Fruit fly (Drosophila melanogaster) whole organism, prepupa: ENCODE results near the gene Las.

ENCODE experiments used
- CG10631 ChIP-seq: fragments of 200-800 bp; sonication (Bioruptor generic); optimal IDR thresholded peaks from 2 replicates; lab custom pipeline; 2016; ENCODE audit warnings: missing biosample characterization, missing genetic modification characterization
- CG6792 ChIP-seq: fragments of 200-800 bp; sonication (Bioruptor generic); optimal IDR thresholded peaks from 3 replicates; lab custom pipeline; 2016; ENCODE audit warnings: missing biosample characterization, missing genetic modification characterization
- CG8319 ChIP-seq: fragments of 200-800 bp; sonication (Bioruptor generic); optimal IDR thresholded peaks from 3 replicates; lab custom pipeline; 2016; ENCODE audit warnings: missing biosample characterization, missing genetic modification characterization
- CG8632 ChIP-seq: fragments of 200-800 bp; sonication (Bioruptor generic); optimal IDR thresholded peaks from 3 replicates; lab custom pipeline; 2016; ENCODE audit warnings: missing biosample characterization, missing genetic modification characterization
- Eip93F ChIP-seq: fragments of 200-800 bp; sonication (Bioruptor generic); optimal IDR thresholded peaks from 2 replicates; lab custom pipeline; 2016; ENCODE audit warnings: missing biosample characterization, mild to moderate bottlenecking, missing genetic modification characterization
- Lpt ChIP-seq: fragments of 200-800 bp; sonication (Bioruptor generic); optimal IDR thresholded peaks from 3 replicates; lab custom pipeline; 2016; ENCODE audit warnings: missing biosample characterization, missing genetic modification characterization
- Met ChIP-seq: fragments of 200-800 bp; sonication (Bioruptor generic); optimal IDR thresholded peaks from 3 replicates; lab custom pipeline; 2016; ENCODE audit warnings: missing biosample characterization, missing genetic modification characterization
- Smox ChIP-seq: fragments of 200-800 bp; sonication (Bioruptor generic); optimal IDR thresholded peaks from 3 replicates; lab custom pipeline; 2016; ENCODE audit warnings: missing biosample characterization, missing genetic modification characterization
- Sox14 ChIP-seq: fragments of 200-800 bp; sonication (Bioruptor generic); optimal IDR thresholded peaks from 3 replicates; lab custom pipeline; 2016; ENCODE audit warnings: missing biosample characterization, missing genetic modification characterization
- acj6 ChIP-seq: fragments of 200-800 bp; sonication (Bioruptor generic); optimal IDR thresholded peaks from 3 replicates; lab custom pipeline; 2016; ENCODE audit warnings: missing biosample characterization, missing genetic modification characterization
- cyc ChIP-seq: fragments of 200-800 bp; sonication (Bioruptor generic); optimal IDR thresholded peaks from 3 replicates; lab custom pipeline; 2016; ENCODE audit warnings: missing biosample characterization, missing genetic modification characterization
- dac ChIP-seq: fragments of 200-800 bp; sonication (Bioruptor generic); optimal IDR thresholded peaks from 2 replicates; lab custom pipeline; 2017; ENCODE audit warnings: missing biosample characterization, mild to moderate bottlenecking, missing genetic modification characterization
- fd59A ChIP-seq: fragments of 200-800 bp; sonication (Bioruptor generic); optimal IDR thresholded peaks from 2 replicates; lab custom pipeline; 2017; ENCODE audit warnings: missing biosample characterization, mild to moderate bottlenecking, missing genetic modification characterization, missing genetic modification reagents
- ss ChIP-seq, 2 experiments: fragments of 200-800 bp; sonication (Bioruptor generic); optimal IDR thresholded peaks; 2 replicates in 1 of 2; 3 replicates in 1 of 2; lab custom pipeline; 2017 to 2018; ENCODE audit warnings: mild to moderate bottlenecking in 2 of 2, missing biosample characterization in 2 of 2, missing genetic modification characterization in 2 of 2, moderate library complexity in 1 of 2
- vri ChIP-seq: fragments of 200-800 bp; sonication (Bioruptor generic); optimal IDR thresholded peaks from 3 replicates; lab custom pipeline; 2016; ENCODE audit warnings: missing biosample characterization, mild to moderate bottlenecking, missing genetic modification characterization

Las gene

dm6 chr3L:20384086-20384810 is 47.9 kb downstream of the Las start, which contains the start of the genes CG5498 and fbl (continued):
- TF ChIP-seq CG6792 (GFP tag; lab: Kevin White, UChicago) (peak; percentile 71), cyc (GFP tag; lab: Kevin White, UChicago) (peak; percentile 69), acj6 (GFP tag; lab: Kevin White, UChicago) (peak; percentile 76), Sox14 (GFP tag; lab: Kevin White, UChicago) (peak; percentile 79), ss (GFP tag; optimal IDR thresholded peaks at IDR 0.05; lab: Kevin White, UChicago) (peak in 1 of 2 experiments; percentile 54), CG8632 (GFP tag; lab: Kevin White, UChicago) (peak; percentile 70), CG10631 (GFP tag; lab: Kevin White, UChicago) (peak; percentile 80), Smox (GFP tag; lab: Kevin White, UChicago) (peak; percentile 80), Met (GFP tag; lab: Kevin White, UChicago) (peak; percentile 78), vri (GFP tag; lab: Kevin White, UChicago) (peak; percentile 38), Eip93F (GFP tag; lab: Kevin White, UChicago) (no peak), dac (GFP tag; lab: Kevin White, UChicago) (peak; percentile 5), Lpt (GFP tag; lab: Kevin White, UChicago) (peak; percentile 27), CG8319 (GFP tag; lab: Kevin White, UChicago) (peak; percentile 59), fd59A (GFP tag; lab: Kevin White, UChicago) (peak; percentile 30)
